Fruit fly (Drosophila melanogaster) whole organism, embryonic: ENCODE measurements around the gene Alg7.

ENCODE experiments used
- Adf1 ChIP-seq: fragments of 200-800 bp; sonication (Bioruptor generic); IDR thresholded peaks from 2 replicates; pipeline ENCODE4 v1.3.6; 2022; ENCODE audit warnings: missing biosample characterization, missing genetic modification characterization
- Atf6 ChIP-seq: fragments of 200-800 bp; sonication (Bioruptor generic); IDR thresholded peaks from 2 replicates; pipeline ENCODE4 v1.3.6; 2022; ENCODE audit warnings: missing biosample characterization, missing genetic modification characterization
- Awh ChIP-seq: fragments of 200-800 bp; sonication (Bioruptor generic); IDR thresholded peaks from 2 replicates; pipeline ENCODE4, ENCODE4 v1.3.6; 2022; ENCODE audit warnings: missing biosample characterization, missing genetic modification characterization
- B-H1 ChIP-seq: fragments of 200-800 bp; sonication (Bioruptor generic); IDR thresholded peaks from 3 replicates; pipeline ENCODE4 v1.3.6; 2022; ENCODE audit warnings: missing biosample characterization, missing genetic modification characterization
- C15 ChIP-seq: fragments of 200-800 bp; sonication (Bioruptor generic); IDR thresholded peaks from 3 replicates; pipeline ENCODE4 v1.3.6; 2022; ENCODE audit warnings: missing biosample characterization, missing genetic modification characterization
- CG10462 ChIP-seq: fragments of 200-800 bp; sonication (Bioruptor generic); optimal IDR thresholded peaks from 2 replicates; lab custom pipeline; 2016; ENCODE audit warnings: missing biosample characterization, missing genetic modification characterization
- CG11504 ChIP-seq: fragments of 200-800 bp; sonication (Bioruptor generic); optimal IDR thresholded peaks from 3 replicates; lab custom pipeline; 2019; ENCODE audit warnings: missing biosample characterization, mild to moderate bottlenecking, missing genetic modification characterization, moderate library complexity
- CG14441 ChIP-seq: fragments of 200-800 bp; sonication (Bioruptor generic); IDR thresholded peaks from 2 replicates; pipeline ENCODE4 v1.3.6; 2022; ENCODE audit warnings: missing biosample characterization, missing genetic modification characterization
- CG15601 ChIP-seq: fragments of 200-800 bp; sonication (Bioruptor generic); optimal IDR thresholded peaks from 3 replicates; lab custom pipeline; 2019; ENCODE audit warnings: missing biosample characterization, mild to moderate bottlenecking, missing genetic modification characterization, moderate library complexity
- CG17359 ChIP-seq: fragments of 200-800 bp; sonication (Bioruptor generic); optimal IDR thresholded peaks from 3 replicates; lab custom pipeline; 2018; ENCODE audit warnings: missing biosample characterization, mild to moderate bottlenecking, missing genetic modification characterization, moderate library complexity
- CG18262 ChIP-seq: fragments of 200-800 bp; optimal IDR thresholded peaks from 3 replicates; lab custom pipeline; 2019; ENCODE audit warnings: missing biosample characterization, mild to moderate bottlenecking, missing genetic modification characterization, moderate library complexity
- CG32532 ChIP-seq: fragments of 200-800 bp; sonication (Bioruptor generic); IDR thresholded peaks from 2 replicates; pipeline ENCODE4 v1.3.6; 2022; ENCODE audit warnings: missing biosample characterization, missing genetic modification characterization
- CG3281 ChIP-seq: fragments of 200-800 bp; sonication (Bioruptor generic); optimal IDR thresholded peaks from 3 replicates; lab custom pipeline; 2017; ENCODE audit warnings: missing biosample characterization, mild to moderate bottlenecking, missing genetic modification characterization
- CG7372 ChIP-seq: fragments of 200-800 bp; sonication (Bioruptor generic); IDR thresholded peaks from 2 replicates; pipeline ENCODE4 v1.3.6; 2022; ENCODE audit warnings: missing biosample characterization, missing genetic modification characterization
- CG8290 ChIP-seq, 3 experiments: fragments of 200-800 bp; sonication (Bioruptor generic); optimal IDR thresholded peaks; 2 replicates each; lab custom pipeline; 2016 to 2019; ENCODE audit warnings: missing biosample characterization in 3 of 3, missing genetic modification characterization in 3 of 3, mild to moderate bottlenecking in 2 of 3, moderate library complexity in 1 of 3
- CrebB ChIP-seq: fragments of 200-800 bp; sonication (Bioruptor generic); optimal IDR thresholded peaks from 3 replicates; lab custom pipeline; 2018; ENCODE audit warnings: missing biosample characterization, mild to moderate bottlenecking, missing genetic modification characterization
- D19A ChIP-seq: fragments of 200-800 bp; optimal IDR thresholded peaks from 3 replicates; lab custom pipeline; 2019; ENCODE audit warnings: missing biosample characterization, mild to moderate bottlenecking, missing genetic modification characterization, moderate library complexity
- Dbx ChIP-seq: fragments of 200-800 bp; sonication (Bioruptor generic); IDR thresholded peaks from 3 replicates; pipeline ENCODE4 v1.3.6; 2022; ENCODE audit warnings: missing biosample characterization, missing genetic modification characterization
- Dek ChIP-seq: fragments of 200-800 bp; sonication (Bioruptor generic); optimal IDR thresholded peaks from 3 replicates; lab custom pipeline; 2019; ENCODE audit warnings: missing biosample characterization, mild to moderate bottlenecking, missing genetic modification characterization, moderate library complexity
- Dp ChIP-seq: fragments of 200-800 bp; sonication (Bioruptor generic); optimal IDR thresholded peaks from 2 replicates; lab custom pipeline; 2018; ENCODE audit warnings: missing biosample characterization, mild to moderate bottlenecking, missing genetic modification characterization, moderate library complexity
- Ets65A ChIP-seq: fragments of 200-800 bp; sonication (Bioruptor generic); peaks from one replicate; lab custom pipeline; 2016; ENCODE audit warnings: missing biosample characterization, missing genetic modification characterization
- Gug ChIP-seq: fragments of 200-800 bp; sonication (Bioruptor generic); IDR thresholded peaks from 4 replicates; pipeline ENCODE4 v1.3.6; 2022; ENCODE audit warnings: missing biosample characterization, missing genetic modification characterization
- Hr3 ChIP-seq: fragments of 200-800 bp; sonication (Bioruptor generic); optimal IDR thresholded peaks from 3 replicates; lab custom pipeline; 2016; ENCODE audit warnings: missing biosample characterization, missing genetic modification characterization
- Hr51 ChIP-seq, 2 experiments: fragments of 200-800 bp; sonication (Bioruptor generic); optimal IDR thresholded peaks; 2 replicates in 1 of 2; 3 replicates in 1 of 2; lab custom pipeline; 2016 to 2018; ENCODE audit warnings: missing biosample characterization in 2 of 2, missing genetic modification characterization in 2 of 2, mild to moderate bottlenecking in 1 of 2, moderate library complexity in 1 of 2
- Hr78 ChIP-seq, 2 experiments: fragments of 200-800 bp in 1 of 2; fragments of >200 bp in 1 of 2; sonication (Bioruptor generic) in 1 of 2; optimal IDR thresholded peaks; 2 replicates each; lab custom pipeline; 2017 to 2019; ENCODE audit warnings: missing biosample characterization in 2 of 2, missing genetic modification characterization in 2 of 2, mild to moderate bottlenecking in 1 of 2, moderate library complexity in 1 of 2
- Oaz ChIP-seq: fragments of 200-800 bp; sonication (Bioruptor generic); IDR thresholded peaks from 2 replicates; pipeline ENCODE4 v1.3.6; 2022; ENCODE audit warnings: missing biosample characterization, missing genetic modification characterization
- Spps ChIP-seq: fragments of 200-800 bp; sonication (Bioruptor generic); optimal IDR thresholded peaks from 2 replicates; lab custom pipeline; 2018; ENCODE audit warnings: missing biosample characterization, mild to moderate bottlenecking, missing genetic modification characterization
- ac ChIP-seq: fragments of 200-800 bp; sonication (Bioruptor generic); optimal IDR thresholded peaks from 3 replicates; lab custom pipeline; 2017; ENCODE audit warnings: missing biosample characterization, mild to moderate bottlenecking, missing genetic modification characterization
- ase ChIP-seq: fragments of 200-800 bp; sonication (Bioruptor generic); IDR thresholded peaks from 3 replicates; pipeline ENCODE4 v1.3.6; 2022; ENCODE audit warnings: missing biosample characterization, missing genetic modification characterization
- ato ChIP-seq: fragments of 200-800 bp; sonication (Bioruptor generic); IDR thresholded peaks from 2 replicates; pipeline ENCODE4 v1.3.6; 2022; ENCODE audit warnings: missing biosample characterization, missing genetic modification characterization; ENCODE audit not compliant: partially characterized antibody
- bowl ChIP-seq: fragments of 200-800 bp; sonication (Bioruptor generic); IDR thresholded peaks from 2 replicates; pipeline ENCODE4 v1.3.6; 2022; ENCODE audit warnings: missing biosample characterization, missing genetic modification characterization
- cwo ChIP-seq: fragments of 200-800 bp; sonication (Bioruptor generic); optimal IDR thresholded peaks from 3 replicates; lab custom pipeline; 2017; ENCODE audit warnings: missing biosample characterization, missing genetic modification characterization, mild to moderate bottlenecking, moderate library complexity, missing genetic modification reagents
- fd3F ChIP-seq: fragments of 200-800 bp; sonication (Bioruptor generic); optimal IDR thresholded peaks from 2 replicates; lab custom pipeline; 2018; ENCODE audit warnings: missing biosample characterization, mild to moderate bottlenecking, missing genetic modification characterization, moderate library complexity
- fd64A ChIP-seq: fragments of 200-800 bp; sonication (Bioruptor generic); optimal IDR thresholded peaks from 3 replicates; lab custom pipeline; 2018; ENCODE audit warnings: missing biosample characterization, mild to moderate bottlenecking, missing genetic modification characterization
- gce ChIP-seq: fragments of 200-800 bp; sonication (Bioruptor generic); IDR thresholded peaks from 3 replicates; pipeline ENCODE4 v1.3.6; 2022; ENCODE audit warnings: missing biosample characterization, missing genetic modification characterization
- gem ChIP-seq: fragments of 200-800 bp; sonication (Bioruptor generic); optimal IDR thresholded peaks from 2 replicates; lab custom pipeline; 2019; ENCODE audit warnings: missing biosample characterization, mild to moderate bottlenecking, missing genetic modification characterization, moderate library complexity
- her ChIP-seq: fragments of 200-800 bp; sonication (Bioruptor generic); optimal IDR thresholded peaks from 2 replicates; lab custom pipeline; 2016; ENCODE audit warnings: missing biosample characterization, missing genetic modification characterization
- jigr1 ChIP-seq: fragments of 200-800 bp; sonication (Bioruptor generic); IDR thresholded peaks from 3 replicates; pipeline ENCODE4 v1.3.6; 2022; ENCODE audit warnings: missing biosample characterization, missing genetic modification characterization
- kah ChIP-seq: fragments of 200-800 bp; sonication (Bioruptor generic); optimal IDR thresholded peaks from 2 replicates; lab custom pipeline; 2018; ENCODE audit warnings: missing biosample characterization, mild to moderate bottlenecking, missing genetic modification characterization
- nom ChIP-seq: fragments of 200-800 bp; sonication (Bioruptor generic); optimal IDR thresholded peaks from 2 replicates; lab custom pipeline; 2017; ENCODE audit warnings: missing biosample characterization, missing genetic modification characterization, mild to moderate bottlenecking, moderate library complexity, missing genetic modification reagents
- oc ChIP-seq: fragments of 200-800 bp; sonication (Bioruptor generic); optimal IDR thresholded peaks from 2 replicates; lab custom pipeline; 2018; ENCODE audit warnings: missing biosample characterization, mild to moderate bottlenecking, missing genetic modification characterization, moderate library complexity
- pan ChIP-seq, 4 experiments: fragments of >200 bp in 3 of 4; fragments of 200-800 bp in 1 of 4; sonication (Bioruptor generic) in 1 of 4; optimal IDR thresholded peaks in 3 of 4; IDR thresholded peaks in 1 of 4; 2 replicates each; pipeline versions ENCODE4 v1.3.6 to Lab custom; 2017 to 2022; ENCODE audit warnings: missing biosample characterization in 2 of 4, missing genetic modification characterization in 2 of 4, mixed read lengths in 1 of 4
- phol ChIP-seq: fragments of 200-800 bp; sonication (Bioruptor generic); optimal IDR thresholded peaks from 3 replicates; lab custom pipeline; 2018; ENCODE audit warnings: missing biosample characterization, mild to moderate bottlenecking, missing genetic modification characterization, moderate library complexity
- pnt ChIP-seq: fragments of 200-800 bp; sonication (Bioruptor generic); optimal IDR thresholded peaks from 3 replicates; lab custom pipeline; 2016; ENCODE audit warnings: missing biosample characterization, missing genetic modification characterization
- sens ChIP-seq: fragments of 200-800 bp; sonication (Bioruptor generic); peaks from one replicate; lab custom pipeline; 2016; ENCODE audit warnings: missing biosample characterization, missing genetic modification characterization
- sim ChIP-seq: fragments of 200-800 bp; sonication (Bioruptor generic); IDR thresholded peaks from 2 replicates; pipeline ENCODE4 v1.3.6; 2022; ENCODE audit warnings: missing biosample characterization, missing genetic modification characterization
- ssp ChIP-seq: fragments of 200-800 bp; sonication (Bioruptor generic); IDR thresholded peaks from 2 replicates; pipeline ENCODE4 v1.3.6; 2022; ENCODE audit warnings: missing biosample characterization, missing genetic modification characterization
- vfl ChIP-seq: fragments of 200-800 bp; sonication (Bioruptor generic); optimal IDR thresholded peaks from 2 replicates; lab custom pipeline; 2016; ENCODE audit warnings: missing biosample characterization, missing genetic modification characterization
- wek ChIP-seq: fragments of 200-800 bp; sonication (Bioruptor generic); optimal IDR thresholded peaks from 3 replicates; lab custom pipeline; 2018; ENCODE audit warnings: missing biosample characterization, mild to moderate bottlenecking, missing genetic modification characterization, moderate library complexity

The Alg7 gene

DNA sequence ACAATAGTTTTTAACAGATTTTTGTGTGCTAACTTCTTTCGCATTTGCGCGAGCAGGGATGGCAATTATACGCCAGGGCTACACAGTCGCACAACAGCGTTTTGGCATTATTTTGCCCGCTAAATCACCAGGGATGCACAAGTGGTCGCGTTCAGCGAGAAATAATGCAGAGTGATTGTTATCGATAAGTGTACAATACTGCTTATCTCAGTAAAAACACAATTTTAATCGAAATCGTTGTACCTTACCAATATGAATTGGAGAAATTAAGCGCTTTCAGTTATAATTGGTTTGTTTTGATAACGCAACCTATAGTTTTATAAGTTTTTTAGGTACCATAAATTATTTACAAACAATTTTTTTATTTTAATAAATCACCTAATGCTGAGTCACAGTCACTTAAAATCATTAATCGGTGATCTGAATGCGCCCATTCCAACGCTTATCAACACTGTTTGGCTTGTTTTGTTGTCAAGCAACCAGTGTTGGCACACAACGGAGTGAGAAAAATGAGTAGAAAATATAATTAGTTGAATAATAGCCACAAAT, 2.3 kb upstream of the Alg7 start, which contains the start of the genes Sfmbt and CG5439 (continued):
- TF ChIP-seq pnt (GFP tag; lab: Kevin White, UChicago) = peak; percentile 82
- TF ChIP-seq ato (GFP tag; lab: Robert Waterston, UW) = peak; percentile 43
- peak; percentile 77 for TF ChIP-seq CG32532 (GFP tag; lab: Robert Waterston, UW)
- TF ChIP-seq CG8290 (GFP tag; optimal IDR thresholded peaks at IDR 0.05; lab: Kevin White, UChicago) = peak; percentile 75
- peak in 1 of 2 experiments; percentile 58 for TF ChIP-seq CG8290 (tag; optimal IDR thresholded peaks at IDR 0.05; lab: Kevin White, UChicago)
- no peak for TF ChIP-seq nom (GFP tag; lab: Kevin White, UChicago)
- no peak for TF ChIP-seq D19A
- TF ChIP-seq fd3F (GFP tag; lab: Kevin White, UChicago) = peak; percentile 59
- TF ChIP-seq CG14441 (GFP tag; lab: Robert Waterston, UW) = peak; percentile 71
- TF ChIP-seq C15 (GFP tag; lab: Robert Waterston, UW) = no peak
- peak; percentile 45; the same call in 1 of the 3 replicates for TF ChIP-seq jigr1 (GFP tag; lab: Robert Waterston, UW)
- no peak for TF ChIP-seq Hr78 (GFP tag; optimal IDR thresholded peaks at IDR 0.05; lab: Kevin White, UChicago)
- TF ChIP-seq Dek (tag; lab: Kevin White, UChicago) = peak; percentile 74
- peak; percentile 98 for TF ChIP-seq Ets65A (GFP tag; lab: Kevin White, UChicago)
- no peak for TF ChIP-seq gce (GFP tag; lab: Robert Waterston, UW)
- TF ChIP-seq fd64A (GFP tag; lab: Kevin White, UChicago) = no peak
- peak; percentile 84 for TF ChIP-seq phol (tag; lab: Kevin White, UChicago)
- no peak for TF ChIP-seq Awh
- TF ChIP-seq Adf1 (GFP tag; lab: Robert Waterston, UW) = peak; percentile 21; the same call in 1 of the 2 replicates
- TF ChIP-seq oc (tag; lab: Kevin White, UChicago) = no peak
- no peak for TF ChIP-seq bowl (GFP tag; lab: Robert Waterston, UW)
- TF ChIP-seq CG11504 (tag; lab: Kevin White, UChicago) = no peak
- peak; percentile 46 for TF ChIP-seq CG10462 (GFP tag; lab: Kevin White, UChicago)
- no peak for TF ChIP-seq CG17359 (tag; lab: Kevin White, UChicago)
- TF ChIP-seq Oaz = peak; percentile 9; the same call in 1 of the 2 replicates
- TF ChIP-seq Dp (GFP tag; lab: Kevin White, UChicago) = peak; percentile 48
- peak; percentile 89 for TF ChIP-seq Hr3
- peak; percentile 46; the same call in 1 of the 2 replicates for TF ChIP-seq CG7372
- TF ChIP-seq Atf6 (GFP tag; lab: Robert Waterston, UW) = peak; percentile 53; the same call in 1 of the 2 replicates
- peak; percentile 32; the same call in 2 of the 3 replicates for TF ChIP-seq B-H1 (GFP tag; lab: Robert Waterston, UW)
- no peak for TF ChIP-seq gem
- TF ChIP-seq CG15601 (tag; lab: Kevin White, UChicago) = no peak
- TF ChIP-seq CG3281 = peak; percentile 84
- TF ChIP-seq Spps = peak; percentile 22
- TF ChIP-seq pan (optimal IDR thresholded peaks at IDR 0.05; lab: Kevin White, UChicago) = no peak
- TF ChIP-seq pan (GFP tag; optimal IDR thresholded peaks at IDR 0.05 in 1 of 2, IDR thresholded peaks at IDR 0.05 in 1 of 2) = peak in 1 of 2 experiments; percentile 15
- TF ChIP-seq sim (GFP tag; lab: Robert Waterston, UW) = no peak
- peak; percentile 17 for TF ChIP-seq ac (GFP tag; lab: Kevin White, UChicago)
- peak; percentile 87 for TF ChIP-seq Dbx
- TF ChIP-seq CG18262 (tag; lab: Kevin White, UChicago) = peak; percentile 79
- TF ChIP-seq Hr51 (GFP tag; optimal IDR thresholded peaks at IDR 0.05; lab: Kevin White, UChicago) = peak in 1 of 2 experiments; percentile 75
- peak; percentile 70 for TF ChIP-seq her (GFP tag; lab: Kevin White, UChicago)
- TF ChIP-seq ssp (GFP tag; lab: Robert Waterston, UW) = peak; percentile 72
- TF ChIP-seq sens (GFP tag; lab: Kevin White, UChicago) = peak; percentile 97
- TF ChIP-seq kah (GFP tag; lab: Kevin White, UChicago) = no peak
- TF ChIP-seq CrebB (tag; lab: Kevin White, UChicago) = no peak
- peak; percentile 88 for TF ChIP-seq Gug
- TF ChIP-seq ase = 0 out of 3 replicates have a peak, but pooled peaks have one; percentile 45
- TF ChIP-seq vfl (GFP tag; lab: Kevin White, UChicago) = peak; percentile 56
- TF ChIP-seq wek (GFP tag; lab: Kevin White, UChicago) = no peak
- TF ChIP-seq cwo (GFP tag; lab: Kevin White, UChicago) = peak; percentile 55
